Fruit fly (Drosophila melanogaster) whole organism, embryonic: ENCODE data around the gene Fnta.

Experiments
- Awh ChIP-seq: fragments of 200-800 bp; sonication (Bioruptor generic); IDR thresholded peaks from 2 replicates; pipeline ENCODE4, ENCODE4 v1.3.6; 2022; ENCODE audit warnings: missing biosample characterization, missing genetic modification characterization
- Dfd ChIP-seq, 2 experiments: fragments of >200 bp; optimal IDR thresholded peaks; 2 replicates each; lab custom pipeline; 2017; ENCODE audit warnings: missing biosample characterization in 2 of 2, missing genetic modification characterization in 2 of 2

DNA sequence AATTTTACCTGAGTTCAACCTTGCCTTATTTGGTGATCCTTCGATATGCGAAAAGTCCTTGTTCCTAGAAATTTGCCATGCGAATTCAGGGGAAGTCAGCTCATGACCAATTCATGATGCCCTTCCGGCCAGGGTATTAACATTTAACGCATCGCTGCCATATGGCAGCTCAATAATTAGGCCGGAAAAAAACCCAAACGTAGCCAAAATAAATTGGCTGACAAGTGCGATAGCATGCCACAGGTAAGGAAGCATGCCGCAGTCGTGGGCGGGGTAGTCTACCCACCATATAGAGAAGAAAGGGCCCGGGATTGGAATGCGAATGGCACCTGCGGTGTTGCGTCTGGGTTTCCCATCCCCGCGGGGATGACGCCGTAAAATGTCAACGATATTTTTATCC, 6.7 kb downstream of the Fnta start:
- TF ChIP-seq Dfd (GFP tag; optimal IDR thresholded peaks at IDR 0.05; lab: Kevin White, UChicago) (no peak), Awh (GFP tag; lab: Robert Waterston, UW) (no peak)
